Fruit fly (Drosophila melanogaster) whole organism, embryonic: ENCODE results near the gene CG14280.
A peak's percentile ranks its signal among the peaks of the same experiment; 100 is the strongest.

ENCODE experiments used
- Atf3 ChIP-seq: fragments of 200-800 bp; sonication (Bioruptor generic); optimal IDR thresholded peaks from 3 replicates; lab custom pipeline; 2016; ENCODE audit warnings: missing biosample characterization, missing genetic modification characterization
- CG10565 ChIP-seq: fragments of 200-800 bp; sonication (Bioruptor generic); optimal IDR thresholded peaks from 3 replicates; lab custom pipeline; 2016; ENCODE audit warnings: missing biosample characterization, mild to moderate bottlenecking, missing genetic modification characterization
- CG10959 ChIP-seq: fragments of 200-800 bp; sonication (Bioruptor generic); IDR thresholded peaks from 2 replicates; pipeline ENCODE4 v1.3.6; 2022; ENCODE audit warnings: missing biosample characterization, missing genetic modification characterization
- CG11085 ChIP-seq: fragments of 200-800 bp; sonication (Bioruptor generic); IDR thresholded peaks from 2 replicates; pipeline ENCODE4 v1.3.6; 2022; ENCODE audit warnings: missing biosample characterization, missing genetic modification characterization
- CG13894 ChIP-seq: fragments of 200-800 bp; sonication (Bioruptor generic); optimal IDR thresholded peaks from 3 replicates; lab custom pipeline; 2018; ENCODE audit warnings: missing biosample characterization, mild to moderate bottlenecking, missing genetic modification characterization, moderate library complexity
- CG17912 ChIP-seq: fragments of 200-800 bp; sonication (Bioruptor generic); optimal IDR thresholded peaks from 2 replicates; lab custom pipeline; 2018; ENCODE audit warnings: missing biosample characterization, mild to moderate bottlenecking, missing genetic modification characterization
- CG30431 ChIP-seq: fragments of 200-800 bp; sonication (Bioruptor generic); optimal IDR thresholded peaks from 2 replicates; lab custom pipeline; 2017; ENCODE audit warnings: missing biosample characterization, missing genetic modification characterization
- CG31365 ChIP-seq: fragments of 200-800 bp; sonication (Bioruptor generic); optimal IDR thresholded peaks from 2 replicates; lab custom pipeline; 2018; ENCODE audit warnings: missing biosample characterization, mild to moderate bottlenecking, missing genetic modification characterization
- CG32532 ChIP-seq: fragments of 200-800 bp; sonication (Bioruptor generic); IDR thresholded peaks from 2 replicates; pipeline ENCODE4 v1.3.6; 2022; ENCODE audit warnings: missing biosample characterization, missing genetic modification characterization
- CG33557 ChIP-seq: fragments of 200-800 bp; sonication (Bioruptor generic); optimal IDR thresholded peaks from 2 replicates; lab custom pipeline; 2019; ENCODE audit warnings: missing biosample characterization, mild to moderate bottlenecking, missing genetic modification characterization, moderate library complexity
- CG3407 ChIP-seq: fragments of 200-800 bp; sonication (Bioruptor generic); optimal IDR thresholded peaks from 2 replicates; lab custom pipeline; 2018; ENCODE audit warnings: missing biosample characterization, mild to moderate bottlenecking, missing genetic modification characterization
- CG4404 ChIP-seq: fragments of 200-800 bp; sonication (Bioruptor generic); IDR thresholded peaks from 2 replicates; pipeline ENCODE4 v1.3.6; 2022; ENCODE audit warnings: missing biosample characterization, missing genetic modification characterization
- CG6683 ChIP-seq: fragments of 200-800 bp; sonication (Bioruptor generic); optimal IDR thresholded peaks from 2 replicates; lab custom pipeline; 2017; ENCODE audit warnings: missing biosample characterization, mild to moderate bottlenecking, missing genetic modification characterization, missing genetic modification reagents
- CG7271 ChIP-seq: fragments of 200-800 bp; sonication (Bioruptor generic); optimal IDR thresholded peaks from 2 replicates; lab custom pipeline; 2018; ENCODE audit warnings: missing biosample characterization, mild to moderate bottlenecking, missing genetic modification characterization, moderate library complexity
- CG7357 ChIP-seq: fragments of 200-800 bp; sonication (Bioruptor generic); IDR thresholded peaks from 3 replicates; pipeline ENCODE4 v1.3.6; 2022; ENCODE audit warnings: missing biosample characterization, missing genetic modification characterization
- CG7987 ChIP-seq: fragments of 200-800 bp; sonication (Bioruptor generic); optimal IDR thresholded peaks from 2 replicates; lab custom pipeline; 2018; ENCODE audit warnings: missing biosample characterization, mild to moderate bottlenecking, missing genetic modification characterization, moderate library complexity
- CG8281 ChIP-seq: fragments of 200-800 bp; sonication (Bioruptor generic); optimal IDR thresholded peaks from 2 replicates; lab custom pipeline; 2018; ENCODE audit warnings: missing biosample characterization, mild to moderate bottlenecking, missing genetic modification characterization, moderate library complexity
- CG9727 ChIP-seq: fragments of 200-800 bp; sonication (Bioruptor generic); optimal IDR thresholded peaks from 3 replicates; lab custom pipeline; 2017; ENCODE audit warnings: missing biosample characterization, mild to moderate bottlenecking, missing genetic modification characterization
- Chrac-16 ChIP-seq: fragments of 200-800 bp; sonication (Bioruptor generic); optimal IDR thresholded peaks from 3 replicates; lab custom pipeline; 2016; ENCODE audit warnings: missing biosample characterization, missing genetic modification characterization
- Hey ChIP-seq: fragments of 200-800 bp; sonication (Bioruptor generic); optimal IDR thresholded peaks from 3 replicates; lab custom pipeline; 2018; ENCODE audit warnings: missing biosample characterization, mild to moderate bottlenecking, missing genetic modification characterization
- Max ChIP-seq: fragments of 200-800 bp; sonication (Bioruptor generic); optimal IDR thresholded peaks from 2 replicates; lab custom pipeline; 2016; ENCODE audit warnings: missing biosample characterization, mild to moderate bottlenecking, missing genetic modification characterization
- Optix ChIP-seq: fragments of 200-800 bp; sonication (Bioruptor generic); IDR thresholded peaks from 3 replicates; pipeline ENCODE4 v1.3.6; 2022; ENCODE audit warnings: missing biosample characterization, missing genetic modification characterization
- PHDP ChIP-seq: fragments of 200-800 bp; sonication (Bioruptor generic); optimal IDR thresholded peaks from 3 replicates; lab custom pipeline; 2018; ENCODE audit warnings: missing biosample characterization, mild to moderate bottlenecking, missing genetic modification characterization, moderate library complexity
- Sin3A ChIP-seq: fragments of >200 bp; optimal IDR thresholded peaks from 2 replicates; lab custom pipeline; 2018
- Usf ChIP-seq: fragments of 200-800 bp; sonication (Bioruptor generic); optimal IDR thresholded peaks from 2 replicates; lab custom pipeline; 2017; ENCODE audit warnings: missing genotype, missing biosample characterization, missing genetic modification characterization
- abd-A ChIP-seq: fragments of 200-800 bp; sonication (Bioruptor generic); optimal IDR thresholded peaks from 3 replicates; lab custom pipeline; 2019; ENCODE audit warnings: missing biosample characterization, mild to moderate bottlenecking, missing genetic modification characterization, moderate library complexity
- ara ChIP-seq: fragments of 200-800 bp; sonication (Bioruptor generic); IDR thresholded peaks from 2 replicates; pipeline ENCODE4 v1.3.6; 2022; ENCODE audit warnings: missing biosample characterization, missing genetic modification characterization
- caup ChIP-seq: fragments of 200-800 bp; sonication (Bioruptor generic); optimal IDR thresholded peaks from 3 replicates; lab custom pipeline; 2017; ENCODE audit warnings: missing biosample characterization, mild to moderate bottlenecking, missing genetic modification characterization, moderate library complexity; ENCODE audit not compliant: severe bottlenecking
- chn ChIP-seq: fragments of 200-800 bp; sonication (Bioruptor generic); optimal IDR thresholded peaks from 2 replicates; lab custom pipeline; 2016; ENCODE audit warnings: missing biosample characterization, missing genetic modification characterization
- esg ChIP-seq: fragments of 200-800 bp; sonication (Bioruptor generic); conservative IDR thresholded peaks from 2 replicates; pipeline ENCODE4 v1.3.6; 2022; ENCODE audit warnings: missing biosample characterization, missing genetic modification characterization
- ewg ChIP-seq: fragments of 200-800 bp; sonication (Bioruptor generic); optimal IDR thresholded peaks from 3 replicates; lab custom pipeline; 2017; ENCODE audit warnings: mild to moderate bottlenecking, missing biosample characterization, missing genetic modification reagents, missing genetic modification characterization
- exex ChIP-seq: fragments of 200-800 bp; sonication (Bioruptor generic); optimal IDR thresholded peaks from 4 replicates; lab custom pipeline; 2018; ENCODE audit warnings: missing biosample characterization, mild to moderate bottlenecking, missing genetic modification characterization, moderate library complexity
- ftz-f1 ChIP-seq: fragments of 200-800 bp; sonication (Bioruptor generic); optimal IDR thresholded peaks from 2 replicates; lab custom pipeline; 2016; ENCODE audit warnings: missing biosample characterization, missing genetic modification characterization
- gfzf ChIP-seq: fragments of 200-800 bp; sonication (Bioruptor generic); optimal IDR thresholded peaks from 2 replicates; lab custom pipeline; 2016; ENCODE audit warnings: missing biosample characterization, mild to moderate bottlenecking, missing genetic modification characterization, moderate library complexity
- gt ChIP-seq: fragments of 200-800 bp; sonication (Bioruptor generic); IDR thresholded peaks from 2 replicates; pipeline ENCODE4 v1.3.6; 2022; ENCODE audit warnings: missing biosample characterization, missing genetic modification characterization
- jumu ChIP-seq: fragments of 200-800 bp; sonication (Bioruptor generic); optimal IDR thresholded peaks from 3 replicates; lab custom pipeline; 2016; ENCODE audit warnings: missing biosample characterization, missing genetic modification characterization
- lab ChIP-seq: fragments of 200-800 bp; sonication (Bioruptor generic); optimal IDR thresholded peaks from 3 replicates; lab custom pipeline; 2017; ENCODE audit warnings: missing biosample characterization, missing genetic modification characterization, mild to moderate bottlenecking, moderate library complexity, missing genetic modification reagents
- lbe ChIP-seq: fragments of 200-800 bp; sonication (Bioruptor generic); optimal IDR thresholded peaks from 2 replicates; lab custom pipeline; 2016; ENCODE audit warnings: missing biosample characterization, mild to moderate bottlenecking, missing genetic modification characterization
- lmd ChIP-seq: fragments of 200-800 bp; sonication (Bioruptor generic); IDR thresholded peaks from 2 replicates; pipeline ENCODE4 v1.3.6; 2022; ENCODE audit warnings: missing biosample characterization, missing genetic modification characterization
- odd ChIP-seq: fragments of 200-800 bp; sonication (Bioruptor generic); optimal IDR thresholded peaks from 2 replicates; lab custom pipeline; 2017; ENCODE audit warnings: missing biosample characterization, mild to moderate bottlenecking, missing genetic modification characterization
- prd ChIP-seq, 3 experiments: fragments of >200 bp in 2 of 3; fragments of 200-800 bp in 1 of 3; sonication (Bioruptor generic) in 1 of 3; optimal IDR thresholded peaks in 2 of 3; IDR thresholded peaks in 1 of 3; 2 replicates in 2 of 3; 3 replicates in 1 of 3; pipeline versions ENCODE4 v1.3.6 to Lab custom; 2017 to 2022; ENCODE audit warnings: missing biosample characterization in 1 of 3, missing genetic modification characterization in 1 of 3
- pros ChIP-seq: fragments of 200-800 bp; sonication (Bioruptor generic); optimal IDR thresholded peaks from 3 replicates; lab custom pipeline; 2019; ENCODE audit warnings: missing biosample characterization, mild to moderate bottlenecking, missing genetic modification characterization, moderate library complexity
- ranshi ChIP-seq: fragments of 200-800 bp; sonication (Bioruptor generic); IDR thresholded peaks from 2 replicates; pipeline ENCODE4 v1.3.6; 2022; ENCODE audit warnings: missing biosample characterization, missing genetic modification characterization
- scrt ChIP-seq: fragments of 200-800 bp; sonication (Bioruptor generic); optimal IDR thresholded peaks from 2 replicates; lab custom pipeline; 2018; ENCODE audit warnings: missing biosample characterization, mild to moderate bottlenecking, missing genetic modification characterization, moderate library complexity
- slp2 ChIP-seq: fragments of 200-800 bp; sonication (Bioruptor generic); optimal IDR thresholded peaks from 2 replicates; lab custom pipeline; 2016; ENCODE audit warnings: missing biosample characterization, missing genetic modification characterization
- sna ChIP-seq: fragments of 200-800 bp; sonication (Bioruptor generic); IDR thresholded peaks from 2 replicates; pipeline ENCODE4 v1.3.6; 2022; ENCODE audit warnings: missing biosample characterization, missing genetic modification characterization; ENCODE audit not compliant: partially characterized antibody
- so ChIP-seq: fragments of 200-800 bp; sonication (Bioruptor generic); IDR thresholded peaks from 3 replicates; pipeline ENCODE4 v1.3.6; 2022; ENCODE audit warnings: missing biosample characterization, missing genetic modification characterization
- tio ChIP-seq: fragments of 200-800 bp; sonication (Bioruptor generic); optimal IDR thresholded peaks from 2 replicates; lab custom pipeline; 2017; ENCODE audit warnings: missing biosample characterization, missing genetic modification characterization, inconsistent platforms
- twi ChIP-seq: fragments of 200-800 bp; optimal IDR thresholded peaks from 2 replicates; lab custom pipeline; 2019; ENCODE audit warnings: missing biosample characterization, mild to moderate bottlenecking, missing genetic modification characterization, moderate library complexity
- vnd ChIP-seq: fragments of 200-800 bp; sonication (Bioruptor generic); IDR thresholded peaks from 3 replicates; pipeline ENCODE4 v1.3.6; 2022; ENCODE audit warnings: missing biosample characterization, missing genetic modification characterization; ENCODE audit not compliant: partially characterized antibody
- zfh2 ChIP-seq: fragments of 200-800 bp; sonication (Bioruptor generic); optimal IDR thresholded peaks from 2 replicates; lab custom pipeline; 2016; ENCODE audit warnings: missing biosample characterization, missing genetic modification characterization

Gene CG14280

DNA sequence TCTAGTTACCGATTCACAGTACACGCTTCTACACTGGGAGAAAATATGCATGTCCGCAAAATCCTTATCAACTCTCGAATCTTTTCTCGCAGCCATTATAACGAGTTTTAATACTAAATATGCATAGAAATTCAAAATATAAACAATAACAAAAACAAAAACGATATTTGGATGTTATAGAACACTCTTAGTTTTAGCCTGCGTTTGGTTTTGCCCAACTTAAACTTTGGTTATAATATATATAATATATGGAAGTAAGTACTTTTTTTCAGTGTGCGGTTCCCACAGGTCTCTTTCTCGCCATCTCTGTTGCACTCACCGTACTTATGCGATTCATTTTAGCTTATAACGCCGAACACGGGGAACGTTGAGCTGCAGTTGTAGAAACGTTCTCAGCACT, 44.8 kb upstream of the CG14280 start, which contains the start of gene cry (continued):
- peak; percentile 56 for TF ChIP-seq lab (GFP tag; lab: Kevin White, UChicago)
- no peak for TF ChIP-seq CG6683 (GFP tag; lab: Kevin White, UChicago)
- no peak for TF ChIP-seq CG10565
- no peak for TF ChIP-seq odd
- peak; percentile 3 for TF ChIP-seq CG8281 (tag; lab: Kevin White, UChicago)
- TF ChIP-seq caup (GFP tag; lab: Kevin White, UChicago): no peak
- no peak for TF ChIP-seq CG33557 (GFP tag; lab: Kevin White, UChicago)
- peak; percentile 59 for TF ChIP-seq PHDP
- TF ChIP-seq pros (GFP tag; lab: Kevin White, UChicago): no peak
- TF ChIP-seq chn: peak; percentile 17
- no peak for TF ChIP-seq CG7357 (GFP tag; lab: Robert Waterston, UW)
- TF ChIP-seq CG10959 (GFP tag; lab: Robert Waterston, UW): no peak
- no peak for TF ChIP-seq ftz-f1
- no peak for TF ChIP-seq slp2 (GFP tag; lab: Kevin White, UChicago)
- no peak for TF ChIP-seq CG13894 (tag; lab: Kevin White, UChicago)
- no peak for TF ChIP-seq vnd (GFP tag; lab: Robert Waterston, UW)
- no peak for TF ChIP-seq Atf3 (GFP tag; lab: Kevin White, UChicago)
- peak; percentile 44 for TF ChIP-seq CG9727 (GFP tag; lab: Kevin White, UChicago)
- no peak for TF ChIP-seq CG17912 (GFP tag; lab: Kevin White, UChicago)
- TF ChIP-seq Sin3A: no peak
- no peak for TF ChIP-seq sna (GFP tag; lab: Robert Waterston, UW)
- no peak for TF ChIP-seq ranshi (GFP tag; lab: Robert Waterston, UW)
- TF ChIP-seq Usf (GFP tag; lab: Kevin White, UChicago): peak; percentile 10
- TF ChIP-seq zfh2: no peak
- TF ChIP-seq jumu (GFP tag; lab: Kevin White, UChicago): no peak
- TF ChIP-seq CG30431: peak; percentile 31
- no peak; the same call in 1 of the 2 replicates for TF ChIP-seq esg (GFP tag; lab: Robert Waterston, UW)
- TF ChIP-seq CG31365 (tag; lab: Kevin White, UChicago): no peak
- TF ChIP-seq tio: peak; percentile 63
- TF ChIP-seq CG3407: peak; percentile 34
- no peak for TF ChIP-seq CG7271 (tag; lab: Kevin White, UChicago)
- no peak for TF ChIP-seq scrt
- no peak for TF ChIP-seq exex (tag; lab: Kevin White, UChicago)
- TF ChIP-seq Max (GFP tag; lab: Kevin White, UChicago): peak; percentile 39
- peak; percentile 42 for TF ChIP-seq Chrac-16 (GFP tag; lab: Kevin White, UChicago)
- no peak for TF ChIP-seq Hey (tag; lab: Kevin White, UChicago)
- no peak for TF ChIP-seq CG4404 (GFP tag; lab: Robert Waterston, UW)
- TF ChIP-seq Optix (GFP tag; lab: Robert Waterston, UW): no peak
- TF ChIP-seq CG7987: no peak
- TF ChIP-seq lbe (GFP tag; lab: Kevin White, UChicago): no peak
- no peak for TF ChIP-seq abd-A (tag; lab: Kevin White, UChicago)
- no peak for TF ChIP-seq prd (optimal IDR thresholded peaks at IDR 0.05; lab: Kevin White, UChicago)
- no peak for TF ChIP-seq prd (GFP tag; IDR thresholded peaks at IDR 0.05; lab: Robert Waterston, UW)
- TF ChIP-seq ewg: peak; percentile 57
- no peak for TF ChIP-seq gfzf (GFP tag; lab: Kevin White, UChicago)
- peak; percentile 17; the same call in 1 of the 3 replicates for TF ChIP-seq so (GFP tag; lab: Robert Waterston, UW)
- 0 out of 2 replicates have a peak, but pooled peaks have one; percentile 5 for TF ChIP-seq ara (GFP tag; lab: Robert Waterston, UW)
- TF ChIP-seq twi (tag; lab: Kevin White, UChicago): peak; percentile 76
- TF ChIP-seq gt (GFP tag; lab: Robert Waterston, UW): no peak
- no peak for TF ChIP-seq CG11085 (GFP tag; lab: Robert Waterston, UW)
- peak; percentile 65 for TF ChIP-seq lmd (GFP tag; lab: Robert Waterston, UW)
- TF ChIP-seq CG32532 (GFP tag; lab: Robert Waterston, UW): no peak
